Fruit fly (Drosophila melanogaster) whole organism, prepupa: ENCODE measurements around the gene ORMDL.

ENCODE experiments used
- Blimp-1 ChIP-seq: fragments of 200-800 bp; sonication (Bioruptor generic); optimal IDR thresholded peaks from 3 replicates; lab custom pipeline; 2017; ENCODE audit warnings: missing biosample characterization, missing genetic modification characterization, mild to moderate bottlenecking, moderate library complexity, missing genetic modification reagents
- CG10631 ChIP-seq: fragments of 200-800 bp; sonication (Bioruptor generic); optimal IDR thresholded peaks from 2 replicates; lab custom pipeline; 2016; ENCODE audit warnings: missing biosample characterization, missing genetic modification characterization
- CG11762 ChIP-seq: fragments of 200-800 bp; sonication (Bioruptor generic); optimal IDR thresholded peaks from 3 replicates; lab custom pipeline; 2016; ENCODE audit warnings: missing biosample characterization, missing genetic modification characterization; ENCODE audit not compliant: insufficient read depth
- CG11902 ChIP-seq: fragments of 200-800 bp; sonication (Bioruptor generic); optimal IDR thresholded peaks from 3 replicates; lab custom pipeline; 2016; ENCODE audit warnings: missing biosample characterization, missing genetic modification characterization
- CG1621 ChIP-seq: fragments of 200-800 bp; sonication (Bioruptor generic); optimal IDR thresholded peaks from 3 replicates; lab custom pipeline; 2018; ENCODE audit warnings: missing biosample characterization, mild to moderate bottlenecking, missing genetic modification characterization
- CG3032 ChIP-seq: fragments of 200-800 bp; optimal IDR thresholded peaks from 2 replicates; lab custom pipeline; 2019; ENCODE audit warnings: missing biosample characterization, mild to moderate bottlenecking, missing genetic modification characterization, moderate library complexity
- CG31627 ChIP-seq: fragments of 200-800 bp; sonication (Bioruptor generic); optimal IDR thresholded peaks from 3 replicates; lab custom pipeline; 2016; ENCODE audit warnings: missing biosample characterization, missing genetic modification characterization
- CG32006 ChIP-seq: fragments of 200-800 bp; sonication (Bioruptor generic); optimal IDR thresholded peaks from 3 replicates; lab custom pipeline; 2017; ENCODE audit warnings: missing biosample characterization, mild to moderate bottlenecking, missing genetic modification characterization
- CG34406 ChIP-seq: fragments of 200-800 bp; sonication (Bioruptor generic); optimal IDR thresholded peaks from 3 replicates; lab custom pipeline; 2016; ENCODE audit warnings: missing biosample characterization, missing genetic modification characterization
- CG3919 ChIP-seq: fragments of 200-800 bp; sonication (Bioruptor generic); optimal IDR thresholded peaks from 3 replicates; lab custom pipeline; 2016; ENCODE audit warnings: missing biosample characterization, missing genetic modification characterization
- CG4318 ChIP-seq: fragments of 200-800 bp; sonication (Bioruptor generic); optimal IDR thresholded peaks from 3 replicates; lab custom pipeline; 2017; ENCODE audit warnings: missing biosample characterization, mild to moderate bottlenecking, missing genetic modification characterization
- CG6276 ChIP-seq: fragments of 200-800 bp; sonication (Bioruptor generic); optimal IDR thresholded peaks from 2 replicates; lab custom pipeline; 2017; ENCODE audit warnings: missing biosample characterization, mild to moderate bottlenecking, missing genetic modification characterization
- CG6792 ChIP-seq: fragments of 200-800 bp; sonication (Bioruptor generic); optimal IDR thresholded peaks from 3 replicates; lab custom pipeline; 2016; ENCODE audit warnings: missing biosample characterization, missing genetic modification characterization
- CG6854 ChIP-seq: fragments of 200-800 bp; sonication (Bioruptor generic); optimal IDR thresholded peaks from 2 replicates; lab custom pipeline; 2017; ENCODE audit warnings: missing biosample characterization, mild to moderate bottlenecking, missing genetic modification characterization
- CG8319 ChIP-seq: fragments of 200-800 bp; sonication (Bioruptor generic); optimal IDR thresholded peaks from 3 replicates; lab custom pipeline; 2016; ENCODE audit warnings: missing biosample characterization, missing genetic modification characterization
- CG9139 ChIP-seq: fragments of 200-800 bp; sonication (Bioruptor generic); optimal IDR thresholded peaks from 3 replicates; lab custom pipeline; 2017; ENCODE audit warnings: missing biosample characterization, mild to moderate bottlenecking, missing genetic modification characterization
- Eip75B ChIP-seq: fragments of 200-800 bp; sonication (Bioruptor generic); optimal IDR thresholded peaks from 3 replicates; lab custom pipeline; 2016; ENCODE audit warnings: missing biosample characterization, missing genetic modification characterization
- Eip78C ChIP-seq: fragments of 200-800 bp; sonication (Bioruptor generic); peaks from one replicate; lab custom pipeline; 2016; ENCODE audit warnings: missing biosample characterization, missing genetic modification characterization
- Eip93F ChIP-seq: fragments of 200-800 bp; sonication (Bioruptor generic); optimal IDR thresholded peaks from 2 replicates; lab custom pipeline; 2016; ENCODE audit warnings: missing biosample characterization, mild to moderate bottlenecking, missing genetic modification characterization
- Ets21C ChIP-seq: fragments of 200-800 bp; sonication (Bioruptor generic); optimal IDR thresholded peaks from 3 replicates; lab custom pipeline; 2016; ENCODE audit warnings: missing biosample characterization, missing genetic modification characterization
- Ets96B ChIP-seq: fragments of 200-800 bp; optimal IDR thresholded peaks from 2 replicates; lab custom pipeline; 2019; ENCODE audit warnings: missing biosample characterization, mild to moderate bottlenecking, missing genetic modification characterization, moderate library complexity
- Gug ChIP-seq: fragments of 200-800 bp; sonication (Bioruptor generic); IDR thresholded peaks from 2 replicates; pipeline ENCODE4 v1.3.6; 2022; ENCODE audit warnings: missing biosample characterization, missing genetic modification characterization
- Hr39 ChIP-seq: fragments of 200-800 bp; sonication (Bioruptor generic); optimal IDR thresholded peaks from 2 replicates; lab custom pipeline; 2016; ENCODE audit warnings: missing biosample characterization, missing genetic modification characterization
- Hr4 ChIP-seq: fragments of 200-800 bp; sonication (Bioruptor generic); optimal IDR thresholded peaks from 3 replicates; lab custom pipeline; 2016; ENCODE audit warnings: missing biosample characterization, missing genetic modification characterization
- Lpt ChIP-seq: fragments of 200-800 bp; sonication (Bioruptor generic); optimal IDR thresholded peaks from 3 replicates; lab custom pipeline; 2016; ENCODE audit warnings: missing biosample characterization, missing genetic modification characterization
- Met ChIP-seq: fragments of 200-800 bp; sonication (Bioruptor generic); optimal IDR thresholded peaks from 3 replicates; lab custom pipeline; 2016; ENCODE audit warnings: missing biosample characterization, missing genetic modification characterization
- OdsH ChIP-seq: fragments of 200-800 bp; sonication (Bioruptor generic); optimal IDR thresholded peaks from 3 replicates; lab custom pipeline; 2016; ENCODE audit warnings: missing biosample characterization, missing genetic modification characterization
- Smox ChIP-seq: fragments of 200-800 bp; sonication (Bioruptor generic); optimal IDR thresholded peaks from 3 replicates; lab custom pipeline; 2016; ENCODE audit warnings: missing biosample characterization, missing genetic modification characterization
- Sox102F ChIP-seq: fragments of 200-800 bp; sonication (Bioruptor generic); optimal IDR thresholded peaks from 2 replicates; lab custom pipeline; 2016; ENCODE audit warnings: missing biosample characterization, mild to moderate bottlenecking, missing genetic modification characterization
- Sox14 ChIP-seq: fragments of 200-800 bp; sonication (Bioruptor generic); optimal IDR thresholded peaks from 3 replicates; lab custom pipeline; 2016; ENCODE audit warnings: missing biosample characterization, missing genetic modification characterization
- acj6 ChIP-seq: fragments of 200-800 bp; sonication (Bioruptor generic); optimal IDR thresholded peaks from 3 replicates; lab custom pipeline; 2016; ENCODE audit warnings: missing biosample characterization, missing genetic modification characterization
- cyc ChIP-seq: fragments of 200-800 bp; sonication (Bioruptor generic); optimal IDR thresholded peaks from 3 replicates; lab custom pipeline; 2016; ENCODE audit warnings: missing biosample characterization, missing genetic modification characterization
- eg ChIP-seq: fragments of 200-800 bp; sonication (Bioruptor generic); IDR thresholded peaks from 3 replicates; pipeline ENCODE4 v1.3.6; 2022; ENCODE audit warnings: missing biosample characterization, missing genetic modification characterization
- esn ChIP-seq: fragments of 200-800 bp; sonication (Bioruptor generic); optimal IDR thresholded peaks from 2 replicates; lab custom pipeline; 2016; ENCODE audit warnings: missing biosample characterization, mild to moderate bottlenecking, missing genetic modification characterization, moderate library complexity
- fkh ChIP-seq: fragments of 200-800 bp; sonication (Bioruptor generic); optimal IDR thresholded peaks from 3 replicates; lab custom pipeline; 2017; ENCODE audit warnings: missing biosample characterization, mild to moderate bottlenecking, missing genetic modification characterization, moderate library complexity
- lz ChIP-seq: fragments of 200-800 bp; sonication (Bioruptor generic); optimal IDR thresholded peaks from 3 replicates; lab custom pipeline; 2016; ENCODE audit warnings: missing biosample characterization, missing genetic modification characterization
- pdm3 ChIP-seq: fragments of 200-800 bp; sonication (Bioruptor generic); optimal IDR thresholded peaks from 3 replicates; lab custom pipeline; 2016; ENCODE audit warnings: missing biosample characterization, missing genetic modification characterization
- salr ChIP-seq, 2 experiments: fragments of 200-800 bp; sonication (Bioruptor generic); optimal IDR thresholded peaks; 3 replicates each; lab custom pipeline; 2016 to 2018; ENCODE audit warnings: missing biosample characterization in 2 of 2, missing genetic modification characterization in 2 of 2, mild to moderate bottlenecking in 1 of 2
- spab ChIP-seq: fragments of 200-800 bp; sonication (Bioruptor generic); optimal IDR thresholded peaks from 2 replicates; lab custom pipeline; 2017; ENCODE audit warnings: missing biosample characterization, mild to moderate bottlenecking, missing genetic modification characterization, missing genetic modification reagents
- svp ChIP-seq: fragments of 200-800 bp; sonication (Bioruptor generic); peaks from one replicate; lab custom pipeline; 2016; ENCODE audit warnings: missing biosample characterization, missing genetic modification characterization
- topi ChIP-seq: fragments of 200-800 bp; sonication (Bioruptor generic); optimal IDR thresholded peaks from 3 replicates; lab custom pipeline; 2016; ENCODE audit warnings: missing biosample characterization, missing genetic modification characterization

The ORMDL gene

DNA sequence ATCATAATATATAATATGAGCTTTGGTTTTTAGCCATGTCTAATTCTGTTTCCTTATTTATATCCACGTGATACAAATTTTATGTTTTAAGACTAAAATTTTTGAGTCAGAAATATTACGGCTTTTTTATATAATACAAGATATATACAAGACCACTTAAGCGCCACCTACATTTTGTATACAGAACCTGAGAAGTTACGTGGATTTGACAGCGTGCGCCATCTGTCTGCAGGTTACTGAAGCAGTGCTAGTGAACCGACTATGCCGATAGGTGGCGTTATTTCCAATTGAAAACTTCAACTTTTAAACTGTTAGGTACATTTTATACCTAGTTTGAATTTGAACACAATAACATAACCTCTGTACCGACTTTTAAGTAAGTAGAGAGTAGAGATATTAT, 17.7 kb downstream of the ORMDL start:
- peak; percentile 19 for TF ChIP-seq Eip75B (GFP tag; lab: Kevin White, UChicago)
- peak; percentile 79 for TF ChIP-seq CG31627 (GFP tag; lab: Kevin White, UChicago)
- peak; percentile 69 for TF ChIP-seq cyc (GFP tag; lab: Kevin White, UChicago)
- peak; percentile 48 for TF ChIP-seq Met (GFP tag; lab: Kevin White, UChicago)
- peak; percentile 45 for TF ChIP-seq OdsH
- TF ChIP-seq CG8319 (GFP tag; lab: Kevin White, UChicago), result no peak
- TF ChIP-seq Hr4 (GFP tag; lab: Kevin White, UChicago), result peak; percentile 35
- peak; percentile 46 for TF ChIP-seq CG11902
- TF ChIP-seq eg (GFP tag; lab: Robert Waterston, UW), result no peak
- TF ChIP-seq CG3919 (GFP tag; lab: Kevin White, UChicago), result peak; percentile 21
- TF ChIP-seq svp (GFP tag; lab: Kevin White, UChicago), result peak; percentile 23
- TF ChIP-seq pdm3 (GFP tag; lab: Kevin White, UChicago), result peak; percentile 47
- no peak for TF ChIP-seq Lpt (GFP tag; lab: Kevin White, UChicago)
- TF ChIP-seq CG1621 (tag; lab: Kevin White, UChicago), result peak; percentile 54
- TF ChIP-seq Ets96B, result no peak
- TF ChIP-seq Blimp-1 (GFP tag; lab: Kevin White, UChicago), result no peak
- TF ChIP-seq CG10631 (GFP tag; lab: Kevin White, UChicago), result peak; percentile 16
- TF ChIP-seq lz (GFP tag; lab: Kevin White, UChicago), result peak; percentile 68
- peak; percentile 24 for TF ChIP-seq Smox (GFP tag; lab: Kevin White, UChicago)
- TF ChIP-seq CG3032 (tag; lab: Kevin White, UChicago), result no peak
- TF ChIP-seq esn (GFP tag; lab: Kevin White, UChicago), result peak; percentile 69
- TF ChIP-seq Eip78C (GFP tag; lab: Kevin White, UChicago), result peak; percentile 69
- peak; percentile 26 for TF ChIP-seq acj6 (GFP tag; lab: Kevin White, UChicago)
- no peak for TF ChIP-seq Sox14 (GFP tag; lab: Kevin White, UChicago)
- peak; percentile 76 for TF ChIP-seq Hr39 (GFP tag; lab: Kevin White, UChicago)
- TF ChIP-seq topi (GFP tag; lab: Kevin White, UChicago), result peak; percentile 47
- peak; percentile 36 for TF ChIP-seq Ets21C
- no peak for TF ChIP-seq Sox102F (GFP tag; lab: Kevin White, UChicago)
- TF ChIP-seq Eip93F, result no peak
- peak; percentile 27 for TF ChIP-seq CG6792 (GFP tag; lab: Kevin White, UChicago)

DNA sequence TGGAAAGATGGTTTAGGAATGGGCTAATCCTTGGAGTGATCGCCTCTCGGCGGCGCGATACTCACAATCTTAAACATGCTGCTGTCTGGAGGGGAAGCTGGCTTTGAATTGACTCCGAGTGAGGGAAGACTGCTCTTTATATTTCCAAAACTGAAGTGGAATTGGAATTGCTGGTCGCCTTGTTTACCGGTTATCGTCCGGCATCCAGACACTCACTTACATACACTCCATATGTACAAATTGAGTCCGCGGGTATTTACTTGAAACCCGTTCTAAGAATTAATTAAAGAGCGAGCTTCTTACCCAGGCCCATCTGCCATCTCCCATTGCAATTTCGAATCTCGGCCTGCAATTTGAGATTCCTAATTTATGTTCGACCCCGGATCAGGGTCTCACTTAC, 31.8 kb downstream of the ORMDL start, which contains the start of gene Cpr78E:
Gene Cpr78E (minus strand): TSS at position 101 of the 400 bp plus-strand sequence.
- no peak for TF ChIP-seq CG9139
- no peak for TF ChIP-seq Hr4 (GFP tag; lab: Kevin White, UChicago)
- peak; percentile 26 for TF ChIP-seq svp (GFP tag; lab: Kevin White, UChicago)

DNA sequence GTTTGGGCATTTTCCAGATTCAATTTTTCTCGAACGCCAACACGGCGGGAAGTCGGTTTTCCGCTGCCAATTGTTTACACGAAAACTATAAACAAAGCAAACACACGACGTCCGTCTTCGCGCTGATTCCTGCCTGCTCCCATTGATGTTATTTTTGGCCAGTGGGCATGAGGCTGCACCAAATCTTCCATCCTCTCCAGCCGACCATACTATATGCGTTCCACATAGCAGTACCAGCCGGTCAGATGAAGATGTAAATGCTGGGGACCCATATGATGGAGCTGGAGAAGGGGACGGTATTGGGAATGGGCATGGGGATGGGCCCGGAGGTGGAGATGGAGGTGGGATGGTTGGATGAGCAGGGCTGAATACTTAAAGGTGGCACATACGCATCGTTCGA, 32.4 kb downstream of the ORMDL start:
- TF ChIP-seq CG1621 (tag; lab: Kevin White, UChicago) (no peak), CG31627 (GFP tag; lab: Kevin White, UChicago) (no peak), CG32006 (GFP tag; lab: Kevin White, UChicago) (no peak), CG11902 (no peak), Eip78C (GFP tag; lab: Kevin White, UChicago) (no peak), CG11762 (GFP tag; lab: Kevin White, UChicago) (no peak), CG4318 (GFP tag; lab: Kevin White, UChicago) (no peak), CG9139 (no peak), Sox102F (GFP tag; lab: Kevin White, UChicago) (no peak), Gug (GFP tag; lab: Robert Waterston, UW) (no peak), spab (GFP tag; lab: Kevin White, UChicago) (no peak), CG6854 (GFP tag; lab: Kevin White, UChicago) (no peak), CG3919 (GFP tag; lab: Kevin White, UChicago) (no peak), salr (GFP tag; optimal IDR thresholded peaks at IDR 0.05; lab: Kevin White, UChicago) (no peak), Hr4 (GFP tag; lab: Kevin White, UChicago) (no peak), fkh (GFP tag; lab: Kevin White, UChicago) (no peak), CG34406 (GFP tag; lab: Kevin White, UChicago) (no peak), OdsH (no peak), CG6276 (GFP tag; lab: Kevin White, UChicago) (no peak)
